Worm (Caenorhabditis elegans) whole organism, L4/young adult: ENCODE measurements around the gene mek-1.

ENCODE experiments used
- dao-5 ChIP-seq: sonication (generic microtip); optimal IDR thresholded peaks from 2 replicates; lab custom pipeline; 2016; ENCODE audit warnings: missing genotype, missing genetic modification characterization, moderate library complexity, missing compliant biosample characterization
- him-1 ChIP-seq: sonication (generic microtip); optimal IDR thresholded peaks from 2 replicates; lab custom pipeline; 2016; ENCODE audit warnings: missing genotype, missing genetic modification reagents, missing genetic modification characterization, missing compliant biosample characterization

DNA sequence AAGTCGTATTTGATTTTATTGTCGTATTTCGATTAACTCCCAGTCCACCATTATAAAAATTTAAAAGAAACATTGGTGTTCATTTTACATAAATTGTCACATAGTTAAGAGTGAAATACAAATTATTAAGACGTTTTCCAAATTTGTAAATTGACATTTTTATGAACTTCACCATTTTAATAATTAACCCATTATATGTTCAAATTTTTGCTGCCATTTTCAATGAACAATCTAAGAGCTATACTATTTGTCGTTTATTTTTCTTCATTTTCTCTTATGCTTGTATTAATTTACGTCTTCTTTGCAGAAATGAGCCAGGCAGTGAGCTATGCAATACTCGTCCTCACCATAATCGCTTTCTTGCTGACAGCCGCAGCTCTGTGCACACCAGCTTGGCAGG lies 47.9 kb upstream of the mek-1 start, which contains the start of gene clc-2:
- TF ChIP-seq dao-5 (tag; lab: Kevin White, UChicago) (no peak), him-1 (tag; lab: Kevin White, UChicago) (no peak)
